Fruit fly (Drosophila melanogaster) whole organism, embryonic: ENCODE results near the gene Rpt4.

Experiments used
- CG10979 ChIP-seq: fragments of 200-800 bp; sonication (Bioruptor generic); optimal IDR thresholded peaks from 2 replicates; lab custom pipeline; 2018; ENCODE audit warnings: missing biosample characterization, mild to moderate bottlenecking, missing genetic modification characterization, moderate library complexity
- CG12071 ChIP-seq: fragments of 200-800 bp; sonication (Bioruptor generic); optimal IDR thresholded peaks from 3 replicates; lab custom pipeline; 2018; ENCODE audit warnings: missing biosample characterization, mild to moderate bottlenecking, missing genetic modification characterization
- CG5953 ChIP-seq: fragments of 200-800 bp; sonication (Bioruptor generic); IDR thresholded peaks from 2 replicates; pipeline ENCODE4 v1.3.6; 2022; ENCODE audit warnings: missing biosample characterization, missing genetic modification characterization
- CG7357 ChIP-seq: fragments of 200-800 bp; sonication (Bioruptor generic); IDR thresholded peaks from 3 replicates; pipeline ENCODE4 v1.3.6; 2022; ENCODE audit warnings: missing biosample characterization, missing genetic modification characterization
- CG7963 ChIP-seq: fragments of 200-800 bp; sonication (Bioruptor generic); IDR thresholded peaks from 3 replicates; pipeline ENCODE4 v1.3.6; 2022; ENCODE audit warnings: missing biosample characterization, missing genetic modification characterization; ENCODE audit not compliant: partially characterized antibody
- CG8359 ChIP-seq: fragments of 200-800 bp; sonication (Bioruptor generic); optimal IDR thresholded peaks from 2 replicates; lab custom pipeline; 2017; ENCODE audit warnings: missing biosample characterization, mild to moderate bottlenecking, missing genetic modification characterization, borderline replicate concordance
- Dll ChIP-seq: fragments of 200-800 bp; sonication (Bioruptor generic); IDR thresholded peaks from 4 replicates; pipeline ENCODE4 v1.3.6; 2022; ENCODE audit warnings: missing biosample characterization, missing genetic modification characterization; ENCODE audit not compliant: partially characterized antibody
- Jarid2 ChIP-seq: fragments of 200-800 bp; sonication (Bioruptor generic); optimal IDR thresholded peaks from 3 replicates; lab custom pipeline; 2017; ENCODE audit warnings: mild to moderate bottlenecking, missing biosample characterization, missing genetic modification reagents, missing genetic modification characterization
- NC2β ChIP-seq: fragments of 200-800 bp; sonication (Bioruptor generic); optimal IDR thresholded peaks from 2 replicates; lab custom pipeline; 2016; ENCODE audit warnings: missing biosample characterization, missing genetic modification characterization
- NfI ChIP-seq: fragments of 200-800 bp; sonication (Bioruptor generic); optimal IDR thresholded peaks from 3 replicates; lab custom pipeline; 2018; ENCODE audit warnings: missing biosample characterization, mild to moderate bottlenecking, missing genetic modification characterization, moderate library complexity
- Oli ChIP-seq: fragments of 200-800 bp; sonication (Bioruptor generic); optimal IDR thresholded peaks from 2 replicates; lab custom pipeline; 2018; ENCODE audit warnings: missing biosample characterization, mild to moderate bottlenecking, missing genetic modification characterization, moderate library complexity
- bsh ChIP-seq, 2 experiments: fragments of 200-800 bp; sonication (Bioruptor generic); optimal IDR thresholded peaks; 2 replicates each; lab custom pipeline; 2017 to 2018; ENCODE audit warnings: mild to moderate bottlenecking in 2 of 2, missing biosample characterization in 2 of 2, missing genetic modification characterization in 2 of 2, moderate library complexity in 1 of 2
- crc ChIP-seq: fragments of 200-800 bp; sonication (Bioruptor generic); optimal IDR thresholded peaks from 2 replicates; lab custom pipeline; 2016; ENCODE audit warnings: missing biosample characterization, missing genetic modification characterization
- insv ChIP-seq, 2 experiments: fragments of 200-800 bp; sonication (Bioruptor generic); optimal IDR thresholded peaks; 3 replicates each; lab custom pipeline; 2016 to 2018; ENCODE audit warnings: missing biosample characterization in 2 of 2, missing genetic modification characterization in 2 of 2

- TF ChIP-seq insv (GFP tag; optimal IDR thresholded peaks at IDR 0.05; lab: Kevin White, UChicago) (no peak), CG7357 (GFP tag; lab: Robert Waterston, UW) (no peak), Dll (GFP tag; lab: Robert Waterston, UW) (no peak), CG8359 (GFP tag; lab: Kevin White, UChicago) (no peak), CG7963 (GFP tag; lab: Robert Waterston, UW) (no peak), CG12071 (no peak), bsh (GFP tag; optimal IDR thresholded peaks at IDR 0.05; lab: Kevin White, UChicago) (no peak), CG5953 (no peak), NfI (GFP tag; lab: Kevin White, UChicago) (no peak), CG10979 (tag; lab: Kevin White, UChicago) (no peak), NC2β (GFP tag; lab: Kevin White, UChicago) (no peak), crc (GFP tag; lab: Kevin White, UChicago) (no peak), Oli (no peak), Jarid2 (GFP tag; lab: Kevin White, UChicago) (no peak)
Measured at dm6 chrX:6337702-6338101, 46.7 kb upstream of the Rpt4 start, which contains the start of gene CG3842.
